Worm (Caenorhabditis elegans) whole organism, young adult: ENCODE results near the gene K09C4.5.

Experiments
- B0035.1 ChIP-seq: sonication (generic microtip); optimal IDR thresholded peaks from 2 replicates; lab custom pipeline; 2016; ENCODE audit warnings: missing genetic modification characterization, mild to moderate bottlenecking, missing compliant biosample characterization, missing genotype, missing genetic modification reagents
- F49E8.2 ChIP-seq: sonication (generic microtip); optimal IDR thresholded peaks from 3 replicates; lab custom pipeline; 2017; ENCODE audit warnings: missing genetic modification characterization, mild to moderate bottlenecking, missing compliant biosample characterization, antibody characterized with exemption, moderate library complexity; ENCODE audit not compliant: insufficient read depth
- ceh-79 ChIP-seq: sonication (generic microtip); optimal IDR thresholded peaks from 2 replicates; lab custom pipeline; 2017; ENCODE audit warnings: mild to moderate bottlenecking, missing genetic modification characterization, missing compliant biosample characterization
- chd-7 ChIP-seq: sonication (generic microtip); optimal IDR thresholded peaks from 2 replicates; lab custom pipeline; 2016; ENCODE audit warnings: mild to moderate bottlenecking, missing genetic modification characterization, moderate library complexity, missing compliant biosample characterization
- him-1 ChIP-seq: sonication (generic microtip); optimal IDR thresholded peaks from 2 replicates; lab custom pipeline; 2016; ENCODE audit warnings: missing genotype, missing genetic modification reagents, missing genetic modification characterization, missing compliant biosample characterization
- lin-40 ChIP-seq: sonication (generic microtip); optimal IDR thresholded peaks from 2 replicates; lab custom pipeline; 2016; ENCODE audit warnings: missing genetic modification characterization, mild to moderate bottlenecking, missing compliant biosample characterization, missing genotype, missing genetic modification reagents
- mel-28 ChIP-seq: sonication (generic microtip); optimal IDR thresholded peaks from 2 replicates; lab custom pipeline; 2016; ENCODE audit warnings: borderline replicate concordance, mild to moderate bottlenecking, missing genetic modification characterization, missing compliant biosample characterization
- mes-4 ChIP-seq: sonication (generic microtip); optimal IDR thresholded peaks from 2 replicates; lab custom pipeline; 2016; ENCODE audit warnings: missing genotype, missing genetic modification characterization, missing compliant biosample characterization
- nfyb-1 ChIP-seq: fragments of 200-800 bp; sonication (Bioruptor generic); IDR thresholded peaks from 2 replicates; pipeline ENCODE4 v1.3.6; 2022; ENCODE audit warnings: missing genetic modification reagents, missing genetic modification characterization, missing compliant biosample characterization
- nhr-120 ChIP-seq: fragments of 200-800 bp; sonication (Bioruptor generic); IDR thresholded peaks from 2 replicates; pipeline ENCODE4 v1.3.6; 2022; ENCODE audit warnings: missing genetic modification characterization, missing compliant biosample characterization
- nhr-179 ChIP-seq: sonication (generic microtip); optimal IDR thresholded peaks from 2 replicates; lab custom pipeline; 2016; ENCODE audit warnings: mild to moderate bottlenecking, missing genetic modification characterization, missing compliant biosample characterization
- unc-62 ChIP-seq: fragments of 150-350 bp; optimal IDR thresholded peaks from 2 replicates; lab custom pipeline; 2014; ENCODE audit warnings: missing biosample characterization, missing genetic modification reagents, missing genetic modification characterization
- ztf-18 ChIP-seq: sonication (generic microtip); optimal IDR thresholded peaks from 2 replicates; lab custom pipeline; 2016; ENCODE audit warnings: missing genotype, mild to moderate bottlenecking, missing genetic modification characterization, missing compliant biosample characterization

ce11 chrX:3290147-3290546 is 7.7 kb downstream of the K09C4.5 start:
- no peak for TF ChIP-seq mes-4 (tag; lab: Kevin White, UChicago)
- no peak for TF ChIP-seq B0035.1 (tag; lab: Kevin White, UChicago)
- TF ChIP-seq ztf-18: no peak
- TF ChIP-seq mel-28 (tag; lab: Kevin White, UChicago): no peak
- 0 out of 2 replicates have a peak, but pooled peaks have one; percentile 59 for TF ChIP-seq nfyb-1 (GFP tag; lab: Robert Waterston, UW)
- TF ChIP-seq ceh-79: no peak
- TF ChIP-seq nhr-120 (GFP tag; lab: Robert Waterston, UW): no peak
- TF ChIP-seq unc-62 (GFP tag; lab: Kevin White, UChicago): peak; percentile 31
- no peak for TF ChIP-seq chd-7 (tag; lab: Kevin White, UChicago)
- TF ChIP-seq F49E8.2 (tag; lab: Kevin White, UChicago): no peak
- TF ChIP-seq lin-40 (tag; lab: Kevin White, UChicago): no peak
- no peak for TF ChIP-seq him-1 (tag; lab: Kevin White, UChicago)
- no peak for TF ChIP-seq nhr-179 (tag; lab: Kevin White, UChicago)
